Worm (Caenorhabditis elegans): ENCODE measurements around the gene F54D5.23.

DNA sequence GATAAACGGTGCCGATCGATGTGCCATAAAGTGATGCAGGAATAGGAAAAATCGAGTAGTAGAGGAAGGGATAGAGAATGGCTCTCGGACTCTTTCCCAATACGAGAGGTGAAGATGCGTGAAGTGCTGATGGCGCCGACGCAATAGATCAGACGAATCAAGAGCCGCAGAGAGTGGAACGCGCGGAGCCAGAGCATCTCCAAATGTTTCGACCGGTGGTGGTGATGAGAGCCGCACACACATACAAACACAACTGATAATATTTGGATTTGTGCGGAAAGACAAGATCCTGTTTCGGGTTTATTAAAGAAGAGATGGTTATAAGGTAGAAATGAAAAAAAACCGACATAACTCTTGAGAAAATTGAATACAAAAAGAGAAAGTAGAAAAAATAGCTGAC is 5.0 kb downstream of the F54D5.23 start, which contains the start of gene F54D5.15:
- TF ChIP-seq fkh-10 (GFP tag; optimal IDR thresholded peaks at IDR 0.05) (no peak), hlh-30 (tag; optimal IDR thresholded peaks at IDR 0.05; ENCODE audit: insufficient read depth) (no peak), nfya-1 (tag; optimal IDR thresholded peaks at IDR 0.05) (no peak), ama-1 (optimal IDR thresholded peaks at IDR 0.05) (no peak), pqm-1 (tag; optimal IDR thresholded peaks at IDR 0.05) (no peak)

All from whole organism, late embryonic.